Fruit fly (Drosophila melanogaster) whole organism, adult: ENCODE results near the gene CG34375.

ENCODE experiments used
- CG11617 ChIP-seq: fragments of 200-800 bp; sonication (Bioruptor generic); optimal IDR thresholded peaks from 2 replicates; lab custom pipeline; 2017; ENCODE audit warnings: mild to moderate bottlenecking, missing biosample characterization, missing genetic modification reagents, missing genetic modification characterization
- CG12768 ChIP-seq: fragments of 200-800 bp; sonication (Bioruptor generic); optimal IDR thresholded peaks from 2 replicates; lab custom pipeline; 2017; ENCODE audit warnings: missing biosample characterization, missing genetic modification characterization, mild to moderate bottlenecking, moderate library complexity, missing genetic modification reagents
- CG14711 ChIP-seq: fragments of 200-800 bp; sonication (Bioruptor generic); optimal IDR thresholded peaks from 2 replicates; lab custom pipeline; 2018; ENCODE audit warnings: missing biosample characterization, mild to moderate bottlenecking, missing genetic modification characterization, moderate library complexity
- CG1620 ChIP-seq: fragments of 200-800 bp; sonication (Bioruptor generic); optimal IDR thresholded peaks from 2 replicates; lab custom pipeline; 2016; ENCODE audit warnings: missing biosample characterization, missing genetic modification characterization
- CG33017 ChIP-seq: fragments of 200-800 bp; sonication (Bioruptor generic); optimal IDR thresholded peaks from 2 replicates; lab custom pipeline; 2018; ENCODE audit warnings: missing biosample characterization, mild to moderate bottlenecking, missing genetic modification characterization, moderate library complexity
- CG5204 ChIP-seq: fragments of 200-800 bp; sonication (Bioruptor generic); optimal IDR thresholded peaks from 2 replicates; lab custom pipeline; 2016; ENCODE audit warnings: missing biosample characterization, missing genetic modification characterization
- CG7045 ChIP-seq: fragments of 200-800 bp; sonication (Bioruptor generic); optimal IDR thresholded peaks from 2 replicates; lab custom pipeline; 2017; ENCODE audit warnings: missing biosample characterization, mild to moderate bottlenecking, missing genetic modification characterization
- CG7101 ChIP-seq: fragments of 200-800 bp; sonication (Bioruptor generic); optimal IDR thresholded peaks from 2 replicates; lab custom pipeline; 2018; ENCODE audit warnings: missing biosample characterization, mild to moderate bottlenecking, missing genetic modification characterization, moderate library complexity
- Clk ChIP-seq: fragments of 200-800 bp; sonication (Bioruptor generic); optimal IDR thresholded peaks from 2 replicates; lab custom pipeline; 2017; ENCODE audit warnings: missing biosample characterization, missing genetic modification characterization
- Crg-1 ChIP-seq: fragments of 200-800 bp; sonication (Bioruptor generic); optimal IDR thresholded peaks from 2 replicates; lab custom pipeline; 2016; ENCODE audit warnings: missing biosample characterization, missing genetic modification characterization
- Hr96 ChIP-seq: fragments of 200-800 bp; sonication (Bioruptor generic); optimal IDR thresholded peaks from 2 replicates; lab custom pipeline; 2016; ENCODE audit warnings: missing biosample characterization, missing genetic modification characterization
- Mnt ChIP-seq: fragments of 200-800 bp; sonication (Bioruptor generic); optimal IDR thresholded peaks from 2 replicates; lab custom pipeline; 2016; ENCODE audit warnings: missing biosample characterization, mild to moderate bottlenecking, missing genetic modification characterization
- bab1 ChIP-seq: fragments of 200-800 bp; sonication (Bioruptor generic); optimal IDR thresholded peaks from 3 replicates; lab custom pipeline; 2019; ENCODE audit warnings: missing biosample characterization, mild to moderate bottlenecking, missing genetic modification characterization, moderate library complexity
- cic ChIP-seq: fragments of 200-800 bp; sonication (Bioruptor generic); optimal IDR thresholded peaks from 2 replicates; lab custom pipeline; 2017; ENCODE audit warnings: missing biosample characterization, mild to moderate bottlenecking, missing genetic modification characterization, moderate library complexity
- cnc ChIP-seq, 2 experiments: fragments of >200 bp; optimal IDR thresholded peaks; 2 replicates each; lab custom pipeline; 2017
- kay ChIP-seq: fragments of 200-800 bp; sonication (Bioruptor generic); peaks from one replicate; lab custom pipeline; 2016; ENCODE audit warnings: missing biosample characterization, missing genetic modification characterization, borderline replicate concordance
- ovo ChIP-seq: fragments of 200-800 bp; sonication (Bioruptor generic); optimal IDR thresholded peaks from 2 replicates; lab custom pipeline; 2016; ENCODE audit warnings: missing biosample characterization, missing genetic modification characterization
- pad ChIP-seq: fragments of 200-800 bp; sonication (Bioruptor generic); optimal IDR thresholded peaks from 3 replicates; lab custom pipeline; 2017; ENCODE audit warnings: missing biosample characterization, missing genetic modification characterization, mild to moderate bottlenecking, moderate library complexity, missing genetic modification reagents
- tj ChIP-seq: fragments of 200-800 bp; sonication (Bioruptor generic); optimal IDR thresholded peaks from 3 replicates; lab custom pipeline; 2017; ENCODE audit warnings: missing biosample characterization, mild to moderate bottlenecking, missing genetic modification characterization, moderate library complexity
- toe ChIP-seq: fragments of 200-800 bp; sonication (Bioruptor generic); optimal IDR thresholded peaks from 2 replicates; lab custom pipeline; 2016; ENCODE audit warnings: missing biosample characterization, missing genetic modification characterization

CG34375 gene

DNA sequence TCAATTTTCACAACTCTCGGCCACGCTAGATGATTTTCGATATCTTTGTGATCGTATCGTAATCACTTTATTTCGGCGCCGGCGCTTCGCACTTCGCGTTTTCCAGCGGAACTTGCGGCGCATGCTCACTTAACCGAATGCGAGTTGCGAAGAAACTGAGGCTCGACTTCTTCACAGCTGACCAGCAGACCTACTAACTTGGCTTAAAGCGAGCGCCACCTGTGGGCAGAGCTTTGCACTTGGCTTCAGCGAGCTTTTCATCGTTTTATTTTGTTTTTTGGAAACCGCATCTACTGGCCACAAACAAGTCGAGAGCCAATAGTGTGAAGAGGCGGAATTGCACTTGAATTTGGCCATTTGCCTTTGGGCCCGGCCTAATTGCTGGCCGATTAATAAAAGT lies at the start of gene CG34375:
CG34375 (minus strand) TSS at position 157 of the 400 bp plus-strand sequence.
- TF ChIP-seq Clk (GFP tag; lab: Kevin White, UChicago) (no peak), tj (GFP tag; lab: Kevin White, UChicago) (no peak), CG1620 (GFP tag; lab: Kevin White, UChicago) (no peak), CG12768 (no peak)

DNA sequence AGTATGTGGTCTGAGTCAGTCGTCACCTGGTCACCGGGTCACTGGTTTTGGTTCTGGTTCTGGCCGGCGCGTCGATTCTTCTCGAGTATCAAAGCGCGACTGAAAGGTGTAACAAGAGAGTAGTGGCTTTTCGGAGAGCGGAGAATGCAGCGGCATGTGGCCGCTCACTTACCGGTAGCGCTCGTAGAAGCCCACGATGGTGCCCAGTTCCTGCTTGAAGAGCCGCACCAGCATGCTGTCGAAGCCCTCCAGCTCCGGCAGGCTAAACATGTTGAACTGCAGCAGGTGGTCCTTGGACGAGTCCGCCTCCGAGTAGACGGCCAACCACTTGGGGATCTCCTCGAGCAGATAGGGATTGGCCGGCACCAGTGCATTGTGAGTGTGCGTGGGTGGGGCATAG lies 48.5 kb upstream of the CG34375 start, which contains the start of gene Ctns:
Ctns (minus strand) TSS at position 101 of the 400 bp plus-strand sequence.
- TF ChIP-seq CG7045 (GFP tag; lab: Kevin White, UChicago) (no peak), kay (GFP tag; lab: Kevin White, UChicago) (no peak), Mnt (no peak)

DNA sequence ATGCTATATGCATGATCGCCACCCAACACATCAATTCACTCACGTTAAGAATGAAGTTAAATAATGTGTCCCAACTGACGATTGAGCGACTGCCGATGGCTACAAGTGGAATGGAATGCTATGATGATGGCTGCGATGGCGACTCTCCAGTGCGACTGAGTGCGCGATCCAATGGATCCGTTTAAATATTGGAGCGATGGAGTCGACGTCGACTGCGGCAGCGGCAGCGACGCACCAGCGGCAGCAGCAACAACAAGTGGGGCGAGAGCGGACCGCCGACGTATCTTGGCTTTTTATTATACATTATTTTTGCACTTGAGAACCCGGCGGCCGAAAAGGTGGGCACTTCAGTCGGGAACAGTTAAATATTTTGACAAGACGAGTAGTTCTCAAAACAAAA lies 47.0 kb upstream of the CG34375 start:
- TF ChIP-seq Crg-1 (GFP tag; lab: Kevin White, UChicago) (no peak), bab1 (GFP tag; lab: Kevin White, UChicago) (peak; percentile 2), tj (GFP tag; lab: Kevin White, UChicago) (no peak)

DNA sequence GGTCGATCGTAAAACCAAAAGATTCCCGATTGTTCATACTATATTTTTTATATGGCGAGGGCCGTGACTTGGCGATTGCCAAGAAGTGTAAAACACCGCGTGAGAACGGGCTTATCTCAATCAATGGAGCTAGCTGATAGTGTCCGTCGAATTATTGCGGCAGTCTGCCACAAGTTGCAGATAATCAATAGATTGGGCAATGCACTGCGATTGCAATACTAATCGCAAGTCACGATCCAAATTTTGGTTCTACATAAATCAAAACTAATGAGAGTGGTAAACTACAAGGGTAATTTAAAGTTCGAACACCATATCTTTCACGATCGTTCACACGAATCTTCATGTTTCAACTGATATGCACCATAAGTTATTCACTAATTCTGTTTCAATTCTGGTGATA lies 46.4 kb upstream of the CG34375 start:
- TF ChIP-seq Mnt: peak; percentile 11
- TF ChIP-seq pad: no peak
- peak; percentile 11 for TF ChIP-seq cic (GFP tag; lab: Kevin White, UChicago)

DNA sequence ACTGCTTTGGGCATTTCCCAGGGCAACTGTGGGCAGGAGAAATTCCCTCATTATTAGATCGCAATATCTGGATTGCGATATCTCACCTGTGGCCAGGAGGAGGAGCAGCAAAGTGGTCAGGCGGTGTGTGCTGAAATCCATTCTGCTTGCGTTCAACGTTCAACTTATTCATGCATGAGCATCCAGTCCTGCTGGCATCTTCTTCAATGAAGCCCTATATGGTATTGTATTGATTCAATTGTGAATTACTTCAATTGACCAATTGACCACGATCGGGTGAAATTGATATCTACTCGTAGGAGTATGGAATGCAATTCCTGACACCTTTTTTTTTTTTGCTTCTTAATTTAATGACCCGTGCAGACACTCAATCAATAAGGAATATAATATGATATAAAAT lies 45.8 kb upstream of the CG34375 start:
- TF ChIP-seq CG7045 (GFP tag; lab: Kevin White, UChicago): no peak
- TF ChIP-seq kay (GFP tag; lab: Kevin White, UChicago): no peak
- TF ChIP-seq Mnt: no peak
- no peak for TF ChIP-seq pad
- TF ChIP-seq CG33017: no peak
- no peak for TF ChIP-seq toe (GFP tag; lab: Kevin White, UChicago)
- no peak for TF ChIP-seq ovo (GFP tag; lab: Kevin White, UChicago)
- no peak for TF ChIP-seq bab1 (GFP tag; lab: Kevin White, UChicago)
- TF ChIP-seq tj (GFP tag; lab: Kevin White, UChicago): no peak
- no peak for TF ChIP-seq CG12768
- TF ChIP-seq cic (GFP tag; lab: Kevin White, UChicago): no peak

DNA sequence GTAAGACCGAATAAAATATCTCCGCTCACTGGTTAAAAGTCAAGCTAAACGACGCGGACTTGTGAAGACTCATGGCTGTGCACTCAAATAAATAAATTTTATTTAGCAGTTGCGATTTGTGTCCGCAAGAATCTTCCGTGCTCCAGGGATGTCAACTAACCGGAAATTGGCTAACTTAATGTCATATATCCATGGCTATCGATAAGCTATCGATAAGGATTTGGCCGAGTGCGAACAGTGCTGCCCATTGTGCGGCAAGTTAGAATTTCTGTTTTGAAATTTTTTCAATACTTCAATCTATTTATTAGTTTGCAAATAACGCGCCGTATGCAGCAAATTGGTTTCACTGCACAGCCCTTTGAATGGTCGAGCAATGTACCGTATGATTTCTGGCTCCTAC lies 43.6 kb upstream of the CG34375 start, which contains the start of gene p53:
p53 (minus strand) TSS at position 147 of the 400 bp plus-strand sequence.
- TF ChIP-seq CG12768 (no peak), tj (GFP tag; lab: Kevin White, UChicago) (no peak), CG11617 (GFP tag; lab: Kevin White, UChicago) (peak; percentile 33), ovo (GFP tag; lab: Kevin White, UChicago) (no peak), cic (GFP tag; lab: Kevin White, UChicago) (no peak), CG7045 (GFP tag; lab: Kevin White, UChicago) (no peak), Clk (GFP tag; lab: Kevin White, UChicago) (no peak), toe (GFP tag; lab: Kevin White, UChicago) (peak; percentile 35), pad (peak; percentile 18), CG14711 (tag; lab: Kevin White, UChicago) (peak; percentile 51), bab1 (GFP tag; lab: Kevin White, UChicago) (peak; percentile 51), kay (GFP tag; lab: Kevin White, UChicago) (no peak), cnc (optimal IDR thresholded peaks at IDR 0.05; lab: Kevin White, UChicago) (no peak), Hr96 (GFP tag; lab: Kevin White, UChicago) (peak; percentile 22), CG5204 (GFP tag; lab: Kevin White, UChicago) (peak; percentile 35), Mnt (peak; percentile 7), CG7101 (tag; lab: Kevin White, UChicago) (peak; percentile 49), CG1620 (GFP tag; lab: Kevin White, UChicago) (peak; percentile 23), CG33017 (no peak), Crg-1 (GFP tag; lab: Kevin White, UChicago) (no peak)

DNA sequence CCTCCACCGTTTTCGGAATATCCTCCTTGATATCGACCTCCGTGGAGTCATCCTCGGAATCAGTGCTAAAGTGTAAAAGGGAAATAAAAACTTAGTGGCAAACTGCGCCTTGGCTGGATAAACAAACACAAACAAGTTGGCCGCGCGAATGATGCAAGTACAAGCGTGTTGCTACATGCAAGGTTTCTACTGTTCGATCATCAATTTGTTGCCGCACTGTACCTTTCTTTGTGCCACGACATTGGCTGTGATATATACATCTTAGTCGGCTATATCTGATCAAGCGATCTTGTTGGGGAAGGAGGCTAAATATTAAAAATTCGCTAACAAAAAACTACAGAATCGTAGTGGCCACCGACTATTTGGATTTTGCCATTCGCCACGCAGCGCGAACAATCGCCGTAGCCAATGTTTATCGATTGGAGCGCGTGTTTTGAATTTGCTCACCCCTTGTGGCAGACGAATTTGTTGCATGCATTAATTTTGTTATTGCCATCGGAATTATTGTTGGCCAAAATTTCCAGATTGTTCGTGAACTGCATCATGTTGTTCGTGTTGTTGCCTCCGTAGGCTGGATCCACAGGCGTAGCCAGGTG lies 42.9 kb upstream of the CG34375 start:
- TF ChIP-seq CG12768 (no peak), CG33017 (no peak), toe (GFP tag; lab: Kevin White, UChicago) (no peak), CG7045 (GFP tag; lab: Kevin White, UChicago) (no peak), CG1620 (GFP tag; lab: Kevin White, UChicago) (no peak), CG7101 (tag; lab: Kevin White, UChicago) (no peak), pad (no peak), tj (GFP tag; lab: Kevin White, UChicago) (no peak), CG5204 (GFP tag; lab: Kevin White, UChicago) (no peak), cic (GFP tag; lab: Kevin White, UChicago) (no peak), CG14711 (tag; lab: Kevin White, UChicago) (no peak), kay (GFP tag; lab: Kevin White, UChicago) (no peak), bab1 (GFP tag; lab: Kevin White, UChicago) (no peak), Crg-1 (GFP tag; lab: Kevin White, UChicago) (no peak)
